Fruit fly (Drosophila melanogaster): ENCODE results near the gene Fnta.
A peak's percentile ranks its signal among the peaks of the same experiment; 100 is the strongest.

Gene Fnta

dm6 chr2L:4800033-4800432 lies 30.5 kb downstream of the Fnta start:
- TF ChIP-seq Sox15 (GFP tag; optimal IDR thresholded peaks at IDR 0.05) (no peak), Met (GFP tag; optimal IDR thresholded peaks at IDR 0.05) (no peak), Eip75B (GFP tag; optimal IDR thresholded peaks at IDR 0.05) (peak; percentile 36), Eip78C (GFP tag) (peak; percentile 70), dsx (GFP tag; optimal IDR thresholded peaks at IDR 0.05; ENCODE audit: poor library complexity, severe bottlenecking) (no peak), CG8119 (GFP tag; IDR thresholded peaks at IDR 0.05) (no peak), Blimp-1 (GFP tag; optimal IDR thresholded peaks at IDR 0.05) (peak; percentile 45)

DNA sequence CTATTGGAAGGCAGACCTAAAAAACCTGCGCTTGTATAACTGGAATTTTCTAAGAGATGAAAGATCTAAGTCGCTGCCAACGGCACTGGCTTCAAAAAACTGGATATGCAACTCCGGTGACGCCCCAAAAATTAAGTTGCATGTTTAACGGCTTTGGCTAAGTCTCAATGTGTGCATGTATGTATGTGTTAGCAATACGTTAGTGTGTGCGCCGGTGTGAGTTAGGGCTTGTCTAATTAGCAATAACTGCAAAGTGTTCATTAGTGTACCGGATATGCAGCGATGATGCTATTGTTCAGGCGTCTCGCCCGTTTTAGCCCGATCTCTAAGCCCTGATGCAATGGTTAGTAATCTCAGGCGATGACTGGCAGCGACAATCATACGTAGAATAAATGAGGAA lies 31.6 kb downstream of the Fnta start:
- TF ChIP-seq OdsH (GFP tag; optimal IDR thresholded peaks at IDR 0.05) (no peak), CG11294 (GFP tag; IDR thresholded peaks at IDR 0.05) (no peak), fd85E (GFP tag; optimal IDR thresholded peaks at IDR 0.05) (no peak), CG8632 (GFP tag; optimal IDR thresholded peaks at IDR 0.05) (no peak), CG10631 (GFP tag; optimal IDR thresholded peaks at IDR 0.05) (no peak), fd59A (GFP tag; optimal IDR thresholded peaks at IDR 0.05) (no peak), Eip93F (GFP tag; optimal IDR thresholded peaks at IDR 0.05) (no peak), CG16779 (tag; optimal IDR thresholded peaks at IDR 0.05) (no peak), Sox102F (GFP tag; optimal IDR thresholded peaks at IDR 0.05) (no peak), CG8119 (GFP tag; IDR thresholded peaks at IDR 0.05) (no peak), salr (GFP tag; optimal IDR thresholded peaks at IDR 0.05) (no peak), CG8319 (GFP tag; optimal IDR thresholded peaks at IDR 0.05) (no peak)

dm6 chr2L:4797643-4798042 lies 32.9 kb downstream of the Fnta start:
- TF ChIP-seq svp (GFP tag) (peak; percentile 43), eg (GFP tag; IDR thresholded peaks at IDR 0.05) (peak; percentile 83), Ets21C (GFP tag; optimal IDR thresholded peaks at IDR 0.05) (no peak), CG10669 (GFP tag; optimal IDR thresholded peaks at IDR 0.05) (peak; percentile 26), CG1621 (tag; optimal IDR thresholded peaks at IDR 0.05) (no peak), Sox14 (GFP tag; optimal IDR thresholded peaks at IDR 0.05) (peak; percentile 32), vri (GFP tag; optimal IDR thresholded peaks at IDR 0.05) (no peak), spab (GFP tag; optimal IDR thresholded peaks at IDR 0.05) (peak; percentile 19), ss (GFP tag; optimal IDR thresholded peaks at IDR 0.05) (no peak), Lpt (GFP tag; optimal IDR thresholded peaks at IDR 0.05) (no peak), dac (GFP tag; optimal IDR thresholded peaks at IDR 0.05) (peak; percentile 26), Eip93F (GFP tag; optimal IDR thresholded peaks at IDR 0.05) (no peak), Hr38 (GFP tag; optimal IDR thresholded peaks at IDR 0.05) (no peak), CG11762 (GFP tag; optimal IDR thresholded peaks at IDR 0.05; ENCODE audit: insufficient read depth) (peak; percentile 70), CG6854 (GFP tag; optimal IDR thresholded peaks at IDR 0.05) (no peak), achi (GFP tag; optimal IDR thresholded peaks at IDR 0.05) (peak; percentile 30), dsx (GFP tag; optimal IDR thresholded peaks at IDR 0.05; ENCODE audit: poor library complexity, severe bottlenecking) (no peak), Hr39 (GFP tag; optimal IDR thresholded peaks at IDR 0.05) (peak; percentile 31), CG31627 (GFP tag; optimal IDR thresholded peaks at IDR 0.05) (no peak), Gug (GFP tag; IDR thresholded peaks at IDR 0.05) (peak; percentile 77), Eip75B (GFP tag; optimal IDR thresholded peaks at IDR 0.05) (peak; percentile 10), lz (GFP tag; optimal IDR thresholded peaks at IDR 0.05) (peak; percentile 56), CG3919 (GFP tag; optimal IDR thresholded peaks at IDR 0.05) (peak; percentile 30), CG8119 (GFP tag; IDR thresholded peaks at IDR 0.05) (peak; percentile 82), fkh (GFP tag; optimal IDR thresholded peaks at IDR 0.05) (no peak), CG34406 (GFP tag; optimal IDR thresholded peaks at IDR 0.05) (no peak), CG8319 (GFP tag; optimal IDR thresholded peaks at IDR 0.05) (peak; percentile 55), esn (GFP tag; optimal IDR thresholded peaks at IDR 0.05) (peak; percentile 57), Met (GFP tag; optimal IDR thresholded peaks at IDR 0.05) (peak; percentile 68), CG15336 (GFP tag; IDR thresholded peaks at IDR 0.05) (peak; percentile 80), topi (GFP tag; optimal IDR thresholded peaks at IDR 0.05) (peak; percentile 4), CG4318 (GFP tag; optimal IDR thresholded peaks at IDR 0.05) (peak; percentile 8), Ets96B (tag; optimal IDR thresholded peaks at IDR 0.05) (no peak), salr (GFP tag; optimal IDR thresholded peaks at IDR 0.05) (no peak), CG3032 (tag; optimal IDR thresholded peaks at IDR 0.05) (peak; percentile 47), OdsH (GFP tag; optimal IDR thresholded peaks at IDR 0.05) (peak; percentile 54), Hr4 (GFP tag; optimal IDR thresholded peaks at IDR 0.05) (peak; percentile 42), fd85E (GFP tag; optimal IDR thresholded peaks at IDR 0.05) (peak; percentile 12), CG6163 (GFP tag; IDR thresholded peaks at IDR 0.05) (peak; percentile 67)
